Worm (Caenorhabditis elegans) whole organism, midembryonic: ENCODE results near the gene drh-1.
A peak's percentile ranks its signal among the peaks of the same experiment; 100 is the strongest.
"Not testable (repeated sequence)": the region's sequence is repeated elsewhere in the genome, so short reads cannot be mapped to it uniquely, and the experiment has no call there.

Experiments
- T22C8.4 ChIP-seq: fragments of 200-800 bp; sonication (Bioruptor generic); IDR thresholded peaks from 2 replicates; pipeline ENCODE4 v1.3.6; 2022; ENCODE audit warnings: missing genetic modification characterization, missing compliant biosample characterization
- cog-1 ChIP-seq: sonication (generic microtip); optimal IDR thresholded peaks from 2 replicates; lab custom pipeline; 2016; ENCODE audit warnings: missing genetic modification characterization, missing compliant biosample characterization
- flt-1 ChIP-seq: fragments of 200-800 bp; sonication (Bioruptor generic); IDR thresholded peaks from 2 replicates; pipeline ENCODE4 v1.3.6; 2022; ENCODE audit warnings: missing genetic modification characterization, missing compliant biosample characterization
- klf-2 ChIP-seq: fragments of 200-800 bp; sonication (Bioruptor generic); conservative IDR thresholded peaks from 2 replicates; pipeline ENCODE4 v1.3.6; 2022; ENCODE audit warnings: missing genetic modification reagents, missing genetic modification characterization, missing compliant biosample characterization
- med-1 ChIP-seq: sonication (generic microtip); optimal IDR thresholded peaks from 2 replicates; lab custom pipeline; 2017; ENCODE audit warnings: missing genetic modification characterization, mild to moderate bottlenecking, missing compliant biosample characterization, antibody characterized with exemption, missing genetic modification reagents; ENCODE audit not compliant: insufficient read depth
- ref-1 ChIP-seq: fragments of 200-800 bp; sonication (Bioruptor generic); conservative IDR thresholded peaks from 2 replicates; pipeline ENCODE4 v1.3.6; 2022; ENCODE audit warnings: missing genetic modification reagents, missing genetic modification characterization, missing compliant biosample characterization
- tab-1 ChIP-seq: fragments of 200-800 bp; sonication (Bioruptor generic); IDR thresholded peaks from 2 replicates; pipeline ENCODE4 v1.3.6; 2022; ENCODE audit warnings: missing genetic modification characterization, missing compliant biosample characterization
- ztf-23 ChIP-seq: fragments of 200-800 bp; sonication (Bioruptor generic); IDR thresholded peaks from 2 replicates; pipeline ENCODE4 v1.3.6; 2022; ENCODE audit warnings: missing genetic modification reagents, missing genetic modification characterization, missing compliant biosample characterization
- ztf-29 ChIP-seq: fragments of 200-800 bp; sonication (Bioruptor generic); IDR thresholded peaks from 2 replicates; pipeline ENCODE4 v1.3.6; 2022; ENCODE audit warnings: missing genetic modification reagents, missing genetic modification characterization, missing compliant biosample characterization

The drh-1 gene

DNA sequence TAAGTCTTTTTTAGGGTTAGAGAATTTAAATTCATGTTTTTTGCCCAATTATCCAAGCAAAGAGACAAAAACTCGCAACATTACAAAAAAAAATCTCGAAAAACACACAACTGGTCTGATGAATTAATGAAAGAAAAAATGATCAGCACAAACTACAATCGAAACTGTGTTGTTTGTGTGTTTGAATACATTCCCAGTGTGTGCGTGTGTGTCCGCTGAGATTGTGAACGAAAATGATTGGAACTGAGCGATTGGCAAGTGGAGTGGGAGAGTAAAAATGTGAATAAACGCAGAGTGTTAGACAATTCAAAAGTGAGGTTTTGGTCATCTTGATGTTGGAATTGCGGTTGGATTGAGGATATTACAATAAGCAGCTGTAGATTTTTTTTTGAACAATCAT is 6.6 kb downstream of the drh-1 start:
- TF ChIP-seq tab-1 (GFP tag; lab: Robert Waterston, UW) (no peak), cog-1 (tag; lab: Kevin White, UChicago) (no peak), med-1 (no peak), klf-2 (GFP tag; lab: Robert Waterston, UW) (no peak), T22C8.4 (GFP tag; lab: Robert Waterston, UW) (no peak), flt-1 (GFP tag; lab: Robert Waterston, UW) (no peak), ztf-29 (GFP tag; lab: Robert Waterston, UW) (no peak), ref-1 (GFP tag; lab: Robert Waterston, UW) (no peak)

DNA sequence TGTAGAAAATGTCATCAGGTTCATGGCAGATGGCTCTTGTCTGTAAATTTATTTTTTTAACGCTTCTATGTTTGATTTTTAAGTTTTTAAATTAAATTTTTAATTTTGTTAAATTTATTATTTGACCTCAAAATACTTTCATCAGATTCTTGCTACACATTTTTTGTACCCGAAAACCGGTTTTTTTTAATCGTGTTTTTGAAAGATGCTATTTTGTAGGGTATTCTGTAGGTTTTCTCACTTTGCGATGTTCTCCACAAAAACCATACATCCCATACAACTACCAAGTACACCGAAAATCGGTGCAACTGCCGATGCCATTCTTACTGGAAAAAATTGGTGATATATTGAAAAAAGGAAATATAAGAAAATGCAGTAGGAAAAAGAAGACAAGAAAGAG is 7.3 kb downstream of the drh-1 start, which contains the start of gene nstp-2:
nstp-2 (minus strand) TSS at position 326 of the 400 bp plus-strand sequence.
- TF ChIP-seq ztf-29 (GFP tag; lab: Robert Waterston, UW): no peak
- no peak for TF ChIP-seq ztf-23 (GFP tag; lab: Robert Waterston, UW)
- no peak for TF ChIP-seq ref-1 (GFP tag; lab: Robert Waterston, UW)
- no peak for TF ChIP-seq flt-1 (GFP tag; lab: Robert Waterston, UW)
- TF ChIP-seq tab-1 (GFP tag; lab: Robert Waterston, UW): no peak
- no peak for TF ChIP-seq T22C8.4 (GFP tag; lab: Robert Waterston, UW)
- no peak for TF ChIP-seq klf-2 (GFP tag; lab: Robert Waterston, UW)
- no peak for TF ChIP-seq med-1
- no peak for TF ChIP-seq cog-1 (tag; lab: Kevin White, UChicago)

DNA sequence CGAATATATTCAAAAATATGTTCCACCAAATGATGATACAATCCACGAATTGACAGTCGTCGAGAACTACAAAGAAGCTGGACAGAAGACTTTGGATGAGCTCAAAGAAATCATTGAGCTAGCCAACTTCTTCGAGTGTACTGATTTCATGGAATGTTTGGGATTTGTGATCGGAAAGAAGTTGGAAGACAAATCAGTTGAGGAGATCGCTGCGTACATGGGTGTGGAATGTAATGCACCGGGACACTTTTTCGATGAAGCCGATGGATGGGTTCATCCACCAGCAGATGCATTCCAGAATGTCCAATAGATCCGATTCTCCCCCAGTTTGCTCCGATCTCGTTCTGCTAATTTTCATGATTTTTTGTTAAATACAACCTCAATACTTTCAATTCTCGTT is 9.6 kb downstream of the drh-1 start:
- TF ChIP-seq T22C8.4 (GFP tag; lab: Robert Waterston, UW): no peak
- TF ChIP-seq ztf-29 (GFP tag; lab: Robert Waterston, UW): no peak

DNA sequence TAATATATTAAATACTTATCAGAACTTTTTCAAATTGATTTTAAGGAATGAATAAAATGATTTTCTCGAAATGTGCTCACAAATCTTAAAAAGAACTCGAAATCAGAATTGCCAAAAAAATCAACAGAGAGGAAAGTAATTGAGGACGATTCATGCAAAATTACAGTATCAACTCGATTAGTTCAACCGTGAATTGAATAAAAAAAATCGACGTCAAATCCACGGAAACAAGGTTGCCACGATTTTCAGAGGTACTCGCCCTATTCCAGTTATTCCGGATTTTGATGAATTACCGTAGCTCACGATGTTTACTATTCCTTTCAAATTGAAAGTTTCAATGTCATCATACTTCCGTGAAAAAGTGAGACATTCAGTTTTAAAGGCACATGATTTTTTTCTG is 10.8 kb downstream of the drh-1 start, which contains the start of gene F15B10.3:
F15B10.3 (plus strand) TSS at position 301 of the 400 bp plus-strand sequence.
- TF ChIP-seq flt-1 (GFP tag; lab: Robert Waterston, UW) (no peak), tab-1 (GFP tag; lab: Robert Waterston, UW) (no peak), T22C8.4 (GFP tag; lab: Robert Waterston, UW) (no peak), ztf-23 (GFP tag; lab: Robert Waterston, UW) (no peak), klf-2 (GFP tag; lab: Robert Waterston, UW) (no peak), cog-1 (tag; lab: Kevin White, UChicago) (no peak)

DNA sequence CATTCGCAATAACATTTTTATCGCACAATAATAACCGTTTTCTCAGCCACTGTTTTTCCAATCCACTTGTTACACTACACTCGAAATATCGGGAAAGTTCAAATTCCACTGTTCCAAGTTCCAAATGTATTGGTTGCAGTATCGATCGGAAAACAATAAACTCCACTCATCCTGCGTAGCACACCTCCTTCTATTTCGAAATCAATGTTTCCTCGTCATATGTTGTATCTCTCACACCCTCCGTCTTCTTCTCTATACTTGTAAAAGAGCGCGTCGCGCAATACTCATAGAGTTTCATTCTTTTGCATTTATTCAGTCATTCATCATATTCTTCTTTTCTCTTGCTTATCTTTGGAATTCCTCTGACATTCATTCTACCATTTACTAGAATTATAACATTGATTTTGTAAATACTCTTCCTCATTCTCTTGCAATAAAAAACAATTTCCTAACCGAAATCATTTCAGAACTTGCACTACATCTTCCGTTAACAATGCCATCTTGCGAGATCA is 11.9 kb downstream of the drh-1 start, which contains the start of gene sup-36:
sup-36 (plus strand) TSS at position 462 of the 512 bp plus-strand sequence.
- TF ChIP-seq T22C8.4 (GFP tag; lab: Robert Waterston, UW) (peak; percentile 49), klf-2 (GFP tag; lab: Robert Waterston, UW) (no peak)

DNA sequence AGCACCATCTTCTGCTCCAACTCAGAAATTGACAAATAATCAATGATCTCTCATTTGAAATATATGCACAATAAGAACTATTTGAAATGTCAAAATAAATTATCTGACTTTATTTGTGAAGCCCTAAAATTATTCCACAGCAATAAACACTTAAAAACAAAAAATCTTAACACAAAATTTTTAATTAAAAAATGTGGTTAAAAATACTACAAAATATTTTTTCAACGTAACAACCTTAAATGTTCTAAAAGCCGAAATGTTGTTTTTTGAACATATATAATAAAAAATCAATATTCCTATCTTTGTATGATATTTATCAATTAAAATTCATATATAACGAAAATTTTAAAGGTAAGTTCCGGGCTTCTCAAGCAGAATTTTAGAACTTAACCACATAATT is 13.7 kb downstream of the drh-1 start, which contains the start of gene F38A5.8:
F38A5.8 (plus strand) TSS at position 301 of the 400 bp plus-strand sequence.
- TF ChIP-seq cog-1 (tag; lab: Kevin White, UChicago) (no peak), tab-1 (GFP tag; lab: Robert Waterston, UW) (no peak), ztf-23 (GFP tag; lab: Robert Waterston, UW) (no peak), ztf-29 (GFP tag; lab: Robert Waterston, UW) (no peak), med-1 (no peak), klf-2 (GFP tag; lab: Robert Waterston, UW) (no peak), T22C8.4 (GFP tag; lab: Robert Waterston, UW) (no peak), flt-1 (GFP tag; lab: Robert Waterston, UW) (no peak), ref-1 (GFP tag; lab: Robert Waterston, UW) (no peak)

DNA sequence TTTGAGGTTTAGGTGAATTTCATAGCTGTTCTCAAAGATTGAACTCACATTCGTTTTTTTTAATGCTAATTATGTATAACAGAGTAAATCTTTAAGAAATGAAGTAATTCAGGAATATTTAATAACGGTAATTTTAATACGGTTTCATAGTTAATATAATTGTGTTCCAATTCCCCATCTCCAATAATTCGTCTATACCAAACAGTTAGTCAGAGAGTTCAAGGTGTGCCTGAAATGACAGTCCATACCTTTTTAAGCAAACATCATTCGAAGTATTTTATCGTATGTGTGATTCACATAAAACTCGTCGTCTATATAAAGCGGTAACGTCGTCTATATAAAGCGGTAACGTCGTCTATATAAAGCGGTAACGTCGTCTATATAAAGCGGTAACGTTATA is 14.4 kb downstream of the drh-1 start, which contains the start of gene nspb-5:
nspb-5 (plus strand) TSS at position 301 of the 400 bp plus-strand sequence.
- TF ChIP-seq flt-1, ztf-29, ref-1 (GFP tag; lab: Robert Waterston, UW): not testable (repeated sequence)

DNA sequence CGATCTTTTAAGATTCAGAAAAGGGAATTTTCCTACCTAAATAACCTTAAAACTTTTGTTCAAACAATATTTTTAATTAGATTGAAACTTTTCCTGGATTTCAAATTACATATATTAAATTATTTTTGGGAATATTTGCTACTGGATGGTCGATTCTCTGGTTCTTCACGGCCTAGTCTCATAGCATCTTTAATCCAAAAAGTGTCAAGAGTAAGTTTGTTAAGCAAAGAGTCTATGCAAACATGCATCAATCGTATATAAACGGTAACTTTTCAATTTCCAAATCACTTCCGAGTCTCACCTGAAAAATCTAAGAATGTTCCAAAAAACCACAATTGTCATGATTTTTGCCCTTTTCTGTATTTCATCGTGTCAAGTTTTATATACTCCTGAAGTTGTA is 15.2 kb downstream of the drh-1 start, which contains the start of gene nspb-4:
nspb-4 (plus strand) TSS at position 301 of the 400 bp plus-strand sequence.
- TF ChIP-seq flt-1, klf-2, T22C8.4 (GFP tag; lab: Robert Waterston, UW): not testable (repeated sequence)

DNA sequence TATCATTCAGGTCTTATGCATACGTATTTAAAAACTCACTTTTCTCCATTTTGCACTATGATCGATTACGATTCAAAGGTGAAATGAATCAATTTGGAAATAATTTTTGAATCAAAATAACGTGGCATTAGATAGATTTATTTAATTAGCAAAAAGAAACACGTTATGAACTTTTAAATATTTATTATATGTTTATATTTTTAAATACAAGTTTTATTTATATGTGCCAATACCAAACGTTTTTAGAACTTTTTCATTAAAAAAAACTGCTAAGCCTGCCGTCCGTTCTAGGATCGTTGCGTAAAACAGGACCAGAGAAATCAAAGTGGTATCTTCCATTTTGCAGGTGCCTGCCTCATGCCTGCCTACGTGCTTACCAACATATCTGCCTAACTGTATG is 15.9 kb downstream of the drh-1 start, which contains the start of gene F38A5.6:
F38A5.6 (minus strand) TSS at position 101 of the 400 bp plus-strand sequence.
- TF ChIP-seq ztf-29 (GFP tag; lab: Robert Waterston, UW): no peak
- no peak for TF ChIP-seq klf-2 (GFP tag; lab: Robert Waterston, UW)
- no peak for TF ChIP-seq med-1
- TF ChIP-seq ref-1 (GFP tag; lab: Robert Waterston, UW): no peak
- TF ChIP-seq T22C8.4 (GFP tag; lab: Robert Waterston, UW): no peak
- no peak for TF ChIP-seq tab-1 (GFP tag; lab: Robert Waterston, UW)
- no peak for TF ChIP-seq flt-1 (GFP tag; lab: Robert Waterston, UW)
- TF ChIP-seq ztf-23 (GFP tag; lab: Robert Waterston, UW): no peak
- no peak for TF ChIP-seq cog-1 (tag; lab: Kevin White, UChicago)

DNA sequence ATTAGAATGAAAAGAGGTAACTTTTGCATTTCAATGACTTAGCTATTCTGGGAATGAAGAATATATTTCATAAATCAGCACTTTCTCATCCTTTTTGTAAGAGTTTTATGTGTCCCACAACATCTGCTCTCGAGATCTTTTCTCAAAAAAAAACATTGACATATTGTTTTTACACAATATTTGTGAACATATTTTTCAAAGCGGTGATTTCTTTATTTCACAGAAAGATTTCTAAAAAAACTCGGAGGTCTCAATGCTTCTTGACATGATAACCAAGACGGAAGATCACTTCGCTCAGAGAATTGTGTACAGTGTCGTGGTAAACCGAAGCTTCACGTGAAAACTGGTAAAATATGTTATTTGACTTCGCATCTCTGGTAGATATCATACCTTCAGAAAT is 17.2 kb downstream of the drh-1 start, which contains the start of gene F38A5.22:
F38A5.22 (minus strand) TSS at position 29 of the 400 bp plus-strand sequence.
- no peak for TF ChIP-seq tab-1 (GFP tag; lab: Robert Waterston, UW)
- TF ChIP-seq flt-1 (GFP tag; lab: Robert Waterston, UW): no peak
- TF ChIP-seq ztf-29 (GFP tag; lab: Robert Waterston, UW): no peak
- no peak for TF ChIP-seq T22C8.4 (GFP tag; lab: Robert Waterston, UW)
- TF ChIP-seq med-1: no peak
- TF ChIP-seq ztf-23 (GFP tag; lab: Robert Waterston, UW): no peak
- no peak for TF ChIP-seq ref-1 (GFP tag; lab: Robert Waterston, UW)
- no peak for TF ChIP-seq cog-1 (tag; lab: Kevin White, UChicago)
- TF ChIP-seq klf-2 (GFP tag; lab: Robert Waterston, UW): no peak
